Worm (Caenorhabditis elegans) whole organism, early embryonic: Measurements from ENCODE around the gene ubh-4.

Experiments used
- ama-1 ChIP-seq: fragments of 150-350 bp; optimal IDR thresholded peaks from 2 replicates; lab custom pipeline; 2014
- hmbx-1 ChIP-seq: sonication (generic microtip); optimal IDR thresholded peaks from 2 replicates; lab custom pipeline; 2016; ENCODE audit warnings: mild to moderate bottlenecking, missing genetic modification characterization, missing compliant biosample characterization

ce11 chrII:8028730-8029129 is 10.7 kb downstream of the ubh-4 start:
- TF ChIP-seq hmbx-1, result no peak
- no peak for TF ChIP-seq ama-1 (lab: Kevin White, UChicago)
